Fruit fly (Drosophila melanogaster): ENCODE data around the gene Pi3K92E.

- TF ChIP-seq CG12605 (GFP tag; IDR thresholded peaks at IDR 0.05) = peak; percentile 61
- TF ChIP-seq CG14655 (GFP tag; optimal IDR thresholded peaks at IDR 0.05) = peak; percentile 95
- TF ChIP-seq CG32121 (GFP tag; IDR thresholded peaks at IDR 0.05) = peak; percentile 80
- peak; percentile 53 for TF ChIP-seq Pif1A (GFP tag; optimal IDR thresholded peaks at IDR 0.05)
- TF ChIP-seq Pif1B (GFP tag; optimal IDR thresholded peaks at IDR 0.05) = no peak
- TF ChIP-seq CG4496 (GFP tag; IDR thresholded peaks at IDR 0.05) = peak; percentile 85
- TF ChIP-seq rn (GFP tag; IDR thresholded peaks at IDR 0.05) = peak; percentile 74
- peak; percentile 94 for TF ChIP-seq CG8159 (tag; optimal IDR thresholded peaks at IDR 0.05)
- TF ChIP-seq EcR (GFP tag; optimal IDR thresholded peaks at IDR 0.05) = peak; percentile 63
- TF ChIP-seq CG17806 (tag; optimal IDR thresholded peaks at IDR 0.05) = peak; percentile 91
- peak; percentile 87 for TF ChIP-seq CG15710 (tag; optimal IDR thresholded peaks at IDR 0.05)
- TF ChIP-seq fd96Ca (GFP tag; IDR thresholded peaks at IDR 0.05) = peak; percentile 84
Observed at dm6 chr3R:20587630-20588479, 46.7 kb downstream of the Pi3K92E start, which contains the start of gene Septin2.
